Worm (Caenorhabditis elegans) whole organism, L1 larva: ENCODE results near the gene M03A1.3.

Experiments used
- ama-1 ChIP-seq: fragments of 150-350 bp; optimal IDR thresholded peaks from 2 replicates; lab custom pipeline; 2014
- blmp-1 ChIP-seq: fragments of 150-350 bp; optimal IDR thresholded peaks from 2 replicates; lab custom pipeline; 2014; ENCODE audit warnings: missing biosample characterization, missing genetic modification characterization
- ceh-82 ChIP-seq, 3 experiments: fragments of 150-350 bp in 1 of 3; sonication (generic microtip) in 2 of 3; optimal IDR thresholded peaks; 2 replicates each; lab custom pipeline; 2014 to 2017; ENCODE audit warnings: missing biosample characterization in 3 of 3, missing genetic modification characterization in 3 of 3
- dpl-1 ChIP-seq, 3 experiments: fragments of 150-350 bp in 2 of 3; sonication (generic microtip) in 1 of 3; optimal IDR thresholded peaks; 2 replicates each; lab custom pipeline; 2014 to 2017; ENCODE audit warnings: missing biosample characterization in 3 of 3, missing genetic modification characterization in 3 of 3, missing genetic modification reagents in 3 of 3
- grh-1 ChIP-seq: fragments of 200-800 bp; sonication (Bioruptor generic); IDR thresholded peaks from 2 replicates; pipeline ENCODE4 v1.3.6; 2022; ENCODE audit warnings: missing genetic modification reagents, missing genetic modification characterization, missing compliant biosample characterization
- isw-1 ChIP-seq: fragments of 200-800 bp; sonication (Bioruptor generic); IDR thresholded peaks from 2 replicates; pipeline ENCODE4 v1.3.6; 2022; ENCODE audit warnings: missing genetic modification characterization, missing compliant biosample characterization
- mdl-1 ChIP-seq, 2 experiments: fragments of 150-350 bp; optimal IDR thresholded peaks; 2 replicates each; lab custom pipeline; 2014 to 2017; ENCODE audit warnings: missing biosample characterization in 2 of 2, missing genetic modification characterization in 2 of 2, inconsistent platforms in 1 of 2
- nhr-19 ChIP-seq: fragments of 200-800 bp; sonication (Bioruptor generic); conservative IDR thresholded peaks from 2 replicates; pipeline ENCODE4 v1.3.6; 2022; ENCODE audit warnings: missing genetic modification characterization, missing compliant biosample characterization
- nhr-77 ChIP-seq: fragments of 150-350 bp; optimal IDR thresholded peaks from 2 replicates; lab custom pipeline; 2014; ENCODE audit warnings: missing biosample characterization, missing genetic modification characterization
- snu-23 ChIP-seq: sonication (generic microtip); optimal IDR thresholded peaks from 2 replicates; lab custom pipeline; 2016; ENCODE audit warnings: missing genetic modification characterization, missing compliant biosample characterization
- tbx-2 ChIP-seq: sonication (generic microtip); optimal IDR thresholded peaks from 2 replicates; lab custom pipeline; 2016; ENCODE audit warnings: missing genetic modification characterization, missing compliant biosample characterization

ce11 chrII:4510684-4511083 lies 46.9 kb upstream of the M03A1.3 start:
- TF ChIP-seq snu-23 (GFP tag; lab: Kevin White, UChicago) (no peak), grh-1 (GFP tag; lab: Robert Waterston, UW) (no peak), tbx-2 (no peak), mdl-1 (tag; optimal IDR thresholded peaks at IDR 0.05; lab: Kevin White, UChicago) (no peak), blmp-1 (tag; lab: Kevin White, UChicago) (peak; percentile 87), ama-1 (no peak), nhr-19 (no peak), ceh-82 (tag; optimal IDR thresholded peaks at IDR 0.05; lab: Kevin White, UChicago) (no peak), isw-1 (GFP tag; lab: Robert Waterston, UW) (no peak), dpl-1 (GFP tag; optimal IDR thresholded peaks at IDR 0.05; lab: Kevin White, UChicago) (no peak), nhr-77 (no peak)
